Worm (Caenorhabditis elegans): ENCODE data around the gene clec-57.

clec-57 gene

DNA sequence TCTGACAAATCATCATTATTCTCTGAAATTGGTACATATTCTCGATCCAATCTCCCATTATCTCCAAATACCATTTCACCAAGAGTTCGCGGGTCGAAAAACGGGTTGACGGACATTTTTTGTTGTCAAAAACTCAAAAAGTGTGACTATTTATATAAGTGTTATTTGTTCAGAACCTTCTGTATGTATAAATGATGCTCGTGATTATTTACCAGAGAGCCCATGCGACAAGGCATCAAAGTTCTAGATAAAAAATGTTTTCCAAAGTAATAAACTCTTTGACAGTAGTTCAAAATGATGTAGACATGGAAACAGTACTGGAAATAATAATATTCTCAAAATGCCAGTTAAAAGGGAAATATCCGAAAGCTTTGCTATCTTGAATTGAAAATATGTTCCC, 6.4 kb upstream of the clec-57 start:
- TF ChIP-seq pha-4 (tag; optimal IDR thresholded peaks at IDR 0.05) (peak; percentile 64), unc-62 (GFP tag; optimal IDR thresholded peaks at IDR 0.05) (no peak)

DNA sequence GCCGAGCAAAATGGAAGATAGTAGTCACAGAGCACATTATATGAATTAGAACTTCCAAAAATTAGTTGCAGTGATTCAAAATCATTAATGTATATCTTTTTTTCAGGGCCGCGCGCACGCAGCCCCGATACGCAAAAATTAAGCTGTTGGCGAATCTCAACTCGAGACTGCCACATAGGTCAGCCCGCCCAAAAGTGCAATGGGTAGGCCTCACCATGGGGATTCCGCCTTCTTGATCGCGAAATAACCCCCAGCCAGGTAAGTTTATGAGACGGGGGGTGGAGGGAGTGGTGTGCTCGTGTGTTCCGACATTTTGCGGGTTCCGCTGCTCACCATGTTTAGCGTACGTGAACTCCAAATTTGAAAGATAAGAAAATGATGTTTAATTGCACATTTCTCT, 5.9 kb upstream of the clec-57 start, which contains the start of gene F08H9.3:
F08H9.3 (minus strand) TSS at position 252 of the 400 bp plus-strand sequence.
- TF ChIP-seq pqm-1 (tag; optimal IDR thresholded peaks at IDR 0.05) (peak; percentile 69), elt-2 (tag; optimal IDR thresholded peaks at IDR 0.05) (peak; percentile 69), snpc-4 (tag; optimal IDR thresholded peaks at IDR 0.05) (peak; percentile 87), ama-1 (optimal IDR thresholded peaks at IDR 0.05) (peak; percentile 3)

DNA sequence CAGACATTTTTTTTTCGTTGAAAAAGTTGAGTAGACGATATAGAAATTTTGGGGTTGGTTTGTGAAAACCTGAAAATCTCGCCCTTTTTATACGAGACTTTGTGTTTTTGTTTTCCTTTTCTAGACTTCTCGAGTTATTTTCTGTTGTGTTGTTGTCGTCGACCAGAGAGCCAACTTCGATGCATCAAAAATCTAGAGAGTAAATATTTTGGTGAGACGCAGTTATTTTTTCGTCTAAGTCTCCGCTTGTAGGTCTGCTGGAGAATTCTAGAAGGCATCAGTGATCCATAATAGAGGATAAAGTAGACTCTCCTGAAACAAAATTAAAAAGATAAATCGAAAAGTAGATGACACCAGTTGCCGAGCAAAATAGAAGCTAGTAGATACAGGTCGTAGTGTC, 4.7 kb upstream of the clec-57 start, which contains the start of gene F08H9.4:
F08H9.4 (minus strand) TSS at position 61 of the 400 bp plus-strand sequence.
- TF ChIP-seq nhr-11 (tag; optimal IDR thresholded peaks at IDR 0.05) (no peak), skn-1 (tag; optimal IDR thresholded peaks at IDR 0.05) (no peak), nhr-43 (tag; optimal IDR thresholded peaks at IDR 0.05; ENCODE audit: poor library complexity, severe bottlenecking) (no peak), egl-27 (tag; optimal IDR thresholded peaks at IDR 0.05) (no peak), egl-5 (tag; optimal IDR thresholded peaks at IDR 0.05) (no peak), fos-1 (tag; optimal IDR thresholded peaks at IDR 0.05) (no peak), lin-39 (tag; optimal IDR thresholded peaks at IDR 0.05) (no peak), nhr-67 (tag; optimal IDR thresholded peaks at IDR 0.05) (no peak), ztf-4 (tag; optimal IDR thresholded peaks at IDR 0.05) (no peak), eor-1 (tag; optimal IDR thresholded peaks at IDR 0.05) (no peak)

- peak; percentile 47 for TF ChIP-seq elt-2 (tag; optimal IDR thresholded peaks at IDR 0.05)
- no peak for TF ChIP-seq elt-3 (tag; optimal IDR thresholded peaks at IDR 0.05)
- TF ChIP-seq R02D3.7 (tag; optimal IDR thresholded peaks at IDR 0.05) = peak; percentile 36
- TF ChIP-seq nhr-77 (tag; optimal IDR thresholded peaks at IDR 0.05) = peak; percentile 42
- TF ChIP-seq nhr-25 (tag; optimal IDR thresholded peaks at IDR 0.05) = peak; percentile 54
- peak; percentile 97 for TF ChIP-seq snpc-4 (tag; optimal IDR thresholded peaks at IDR 0.05)
- TF ChIP-seq unc-62 (GFP tag; optimal IDR thresholded peaks at IDR 0.05) = no peak
- peak; percentile 34 for TF ChIP-seq nhr-43 (tag; optimal IDR thresholded peaks at IDR 0.05; ENCODE audit: poor library complexity, severe bottlenecking)
- TF ChIP-seq nhr-23 (tag; optimal IDR thresholded peaks at IDR 0.05) = no peak
- TF ChIP-seq pqm-1 (tag; optimal IDR thresholded peaks at IDR 0.05) = peak; percentile 54
- no peak for TF ChIP-seq eor-1 (tag; optimal IDR thresholded peaks at IDR 0.05)
These were observed 696 bp upstream of the clec-57 start, which contains the start of gene srz-97 for ce11 chrV:14468196-14468874. Gene srz-97, minus strand, starts transcription at chrV:14468246.

DNA sequence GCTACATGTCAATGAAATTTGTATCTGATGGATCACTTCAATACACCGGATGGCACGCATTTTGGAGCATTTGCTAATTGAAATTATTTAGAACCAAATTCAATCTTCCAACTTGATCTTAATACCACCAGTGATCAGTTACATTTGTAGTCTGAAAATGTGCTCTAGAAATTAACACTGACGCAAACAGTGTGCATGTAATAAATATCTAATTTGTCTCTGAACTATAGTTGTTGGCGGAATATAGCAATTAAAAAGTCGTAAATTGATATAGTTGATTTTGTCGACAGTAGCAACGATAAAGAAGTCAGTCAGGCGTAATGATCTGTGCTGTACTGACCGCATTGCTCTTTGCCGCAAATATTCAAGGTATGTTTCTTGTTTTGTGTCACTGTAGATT, 3.2 kb downstream of the clec-57 start, which contains the start of gene clec-227:
clec-227 (plus strand) TSS at position 301 of the 400 bp plus-strand sequence.
- TF ChIP-seq ama-1 (optimal IDR thresholded peaks at IDR 0.05) = no peak
- TF ChIP-seq lsy-12 (tag; optimal IDR thresholded peaks at IDR 0.05) = no peak

DNA sequence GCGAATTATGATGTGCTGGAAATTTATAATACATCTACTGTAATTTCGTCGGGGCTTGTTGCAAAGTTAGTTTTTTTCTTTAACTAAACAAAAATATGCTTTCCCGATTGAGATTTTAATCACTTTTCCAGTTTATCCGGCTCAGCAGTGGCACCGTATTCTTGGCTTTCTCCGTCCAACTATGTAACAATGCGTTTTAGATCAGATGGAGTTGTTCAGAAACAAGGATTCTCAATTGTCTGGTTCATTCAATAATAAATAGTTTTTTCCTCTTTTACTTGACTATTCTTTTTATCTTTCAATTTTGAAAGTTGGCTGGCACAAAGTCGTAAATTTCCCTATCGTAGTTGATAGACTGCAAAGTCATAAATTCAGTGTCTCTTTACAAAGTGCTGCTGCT, 5.1 kb downstream of the clec-57 start, which contains the start of gene clec-56:
clec-56 (plus strand) TSS at position 301 of the 400 bp plus-strand sequence.
- TF ChIP-seq elt-2 (tag; optimal IDR thresholded peaks at IDR 0.05) (peak; percentile 38), elt-3 (tag; optimal IDR thresholded peaks at IDR 0.05) (no peak), tbx-2 (tag; optimal IDR thresholded peaks at IDR 0.05) (no peak), nhr-25 (tag; optimal IDR thresholded peaks at IDR 0.05) (no peak), pha-4 (tag; optimal IDR thresholded peaks at IDR 0.05) (no peak), nhr-28 (tag; optimal IDR thresholded peaks at IDR 0.05) (no peak), pqm-1 (tag; optimal IDR thresholded peaks at IDR 0.05) (peak; percentile 5), ztf-11 (tag; optimal IDR thresholded peaks at IDR 0.05) (no peak), sea-2 (GFP tag; optimal IDR thresholded peaks at IDR 0.05) (no peak)

DNA sequence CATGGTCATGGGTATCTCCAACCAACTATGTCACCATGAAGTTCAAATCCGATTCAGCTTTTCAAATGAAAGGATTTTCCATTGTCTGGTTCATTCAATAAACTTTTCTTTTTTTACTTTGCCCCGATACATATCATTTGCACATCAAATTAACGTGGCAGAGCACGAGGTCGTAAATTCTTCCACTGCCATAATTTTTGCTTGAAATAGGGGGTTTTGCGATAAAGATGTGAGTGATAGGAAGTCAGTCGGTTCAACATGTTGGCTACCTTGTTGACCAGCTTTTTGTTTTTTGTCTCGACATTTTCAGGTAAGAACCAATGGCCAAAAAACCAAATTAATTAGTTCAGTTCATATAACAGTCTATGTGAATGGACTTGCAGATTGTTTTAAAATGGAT, 7.6 kb downstream of the clec-57 start, which contains the start of gene clec-54:
clec-54 (plus strand) TSS at position 224 of the 400 bp plus-strand sequence.
- no peak for TF ChIP-seq hmg-11 (tag; optimal IDR thresholded peaks at IDR 0.05)
- no peak for TF ChIP-seq tbx-2 (tag; optimal IDR thresholded peaks at IDR 0.05)
- TF ChIP-seq nhr-43 (tag; optimal IDR thresholded peaks at IDR 0.05; ENCODE audit: poor library complexity, severe bottlenecking) = no peak
- TF ChIP-seq pqm-1 (tag; optimal IDR thresholded peaks at IDR 0.05) = peak; percentile 5
- TF ChIP-seq lin-39 (tag; optimal IDR thresholded peaks at IDR 0.05) = no peak
- no peak for TF ChIP-seq nhr-237 (tag; optimal IDR thresholded peaks at IDR 0.05)
- TF ChIP-seq nhr-12 (tag; optimal IDR thresholded peaks at IDR 0.05) = no peak
- peak; percentile 48 for TF ChIP-seq elt-2 (tag; optimal IDR thresholded peaks at IDR 0.05)
- TF ChIP-seq eor-1 (tag; optimal IDR thresholded peaks at IDR 0.05) = no peak
- TF ChIP-seq nhr-77 (tag; optimal IDR thresholded peaks at IDR 0.05) = no peak
- TF ChIP-seq nhr-67 (tag; optimal IDR thresholded peaks at IDR 0.05) = no peak
